Worm (Caenorhabditis elegans): ENCODE results near the gene fbxb-82.

- TF ChIP-seq ama-1 (optimal IDR thresholded peaks at IDR 0.05): no peak
- no peak for TF ChIP-seq blmp-1 (tag; optimal IDR thresholded peaks at IDR 0.05)
- no peak for TF ChIP-seq ceh-88 (GFP tag; IDR thresholded peaks at IDR 0.05)
- TF ChIP-seq snu-23 (GFP tag; optimal IDR thresholded peaks at IDR 0.05): no peak
- TF ChIP-seq mdl-1 (tag; optimal IDR thresholded peaks at IDR 0.05): no peak
- no peak for TF ChIP-seq ces-1 (GFP tag; optimal IDR thresholded peaks at IDR 0.05)
- no peak for TF ChIP-seq ztf-4 (tag; optimal IDR thresholded peaks at IDR 0.05)
- TF ChIP-seq jun-1 (tag; optimal IDR thresholded peaks at IDR 0.05): no peak
- TF ChIP-seq egl-27 (tag; optimal IDR thresholded peaks at IDR 0.05): no peak
- TF ChIP-seq nhr-12 (tag; optimal IDR thresholded peaks at IDR 0.05): no peak
- no peak for TF ChIP-seq fos-1 (tag; optimal IDR thresholded peaks at IDR 0.05)
- TF ChIP-seq ceh-82 (tag; optimal IDR thresholded peaks at IDR 0.05): no peak
Observed at ce11 chrIII:183072-183471, 40.1 kb upstream of the fbxb-82 start.
